Worm (Caenorhabditis elegans) whole organism, L4 larva: ENCODE measurements around the gene F56C3.1.

Source experiments
- D1046.2 ChIP-seq: fragments of 200-800 bp; sonication (Bioruptor generic); IDR thresholded peaks from 2 replicates; pipeline ENCODE4 v1.3.6; 2022; ENCODE audit warnings: missing genetic modification characterization, missing compliant biosample characterization
- F49E8.2 ChIP-seq: sonication (generic microtip); optimal IDR thresholded peaks from 2 replicates; lab custom pipeline; 2016; ENCODE audit warnings: missing compliant biosample characterization, mild to moderate bottlenecking, missing genetic modification characterization, borderline replicate concordance
- arid-1 ChIP-seq: fragments of 200-800 bp; sonication (Bioruptor generic); conservative IDR thresholded peaks from 2 replicates; pipeline ENCODE4 v1.3.6; 2022; ENCODE audit warnings: missing genetic modification reagents, missing genetic modification characterization, missing compliant biosample characterization
- ceh-62 ChIP-seq: sonication (generic microtip); optimal IDR thresholded peaks from 2 replicates; lab custom pipeline; 2017; ENCODE audit warnings: missing biosample characterization, missing genetic modification characterization
- ceh-82 ChIP-seq: sonication (generic microtip); optimal IDR thresholded peaks from 2 replicates; lab custom pipeline; 2017; ENCODE audit warnings: missing biosample characterization, missing genetic modification characterization
- cey-2 ChIP-seq: sonication (generic microtip); optimal IDR thresholded peaks from 3 replicates; lab custom pipeline; 2017; ENCODE audit warnings: missing genetic modification characterization, mild to moderate bottlenecking, missing compliant biosample characterization, antibody characterized with exemption, borderline replicate concordance; ENCODE audit not compliant: insufficient read depth
- ctbp-1 ChIP-seq: fragments of 200-800 bp; sonication (Bioruptor generic); IDR thresholded peaks from 2 replicates; pipeline ENCODE4 v1.3.6; 2022; ENCODE audit warnings: missing genetic modification reagents, missing genetic modification characterization, missing compliant biosample characterization
- daf-16 ChIP-seq, 3 experiments: sonication (generic microtip); optimal IDR thresholded peaks; 2 replicates each; lab custom pipeline; 2016 to 2017; ENCODE audit warnings: missing genetic modification characterization in 3 of 3, missing genetic modification reagents in 3 of 3, mild to moderate bottlenecking in 2 of 3, missing compliant biosample characterization in 2 of 3, missing biosample characterization in 1 of 3, moderate library complexity in 1 of 3
- daf-19 ChIP-seq: fragments of 200-800 bp; sonication (Bioruptor generic); conservative IDR thresholded peaks from 2 replicates; pipeline ENCODE4 v1.3.6; 2022; ENCODE audit warnings: missing genetic modification characterization, missing compliant biosample characterization
- daf-8 ChIP-seq: fragments of 200-800 bp; sonication (Bioruptor generic); IDR thresholded peaks from 2 replicates; pipeline ENCODE4 v1.3.6; 2022; ENCODE audit warnings: missing genetic modification characterization, missing compliant biosample characterization
- dve-1 ChIP-seq: sonication (generic microtip); optimal IDR thresholded peaks from 2 replicates; lab custom pipeline; 2017; ENCODE audit warnings: antibody characterized with exemption, mild to moderate bottlenecking, missing genetic modification characterization, missing compliant biosample characterization; ENCODE audit not compliant: insufficient read depth
- gei-8 ChIP-seq: fragments of 200-800 bp; sonication (Bioruptor generic); optimal IDR thresholded peaks from 2 replicates; lab custom pipeline; 2018; ENCODE audit warnings: mild to moderate bottlenecking, missing genetic modification characterization, missing compliant biosample characterization
- hlh-11 ChIP-seq: fragments of 200-800 bp; sonication (Bioruptor generic); optimal IDR thresholded peaks from 2 replicates; lab custom pipeline; 2018; ENCODE audit warnings: mild to moderate bottlenecking, missing genetic modification characterization, missing compliant biosample characterization
- hlh-30 ChIP-seq: sonication (generic microtip); optimal IDR thresholded peaks from 2 replicates; lab custom pipeline; 2017; ENCODE audit warnings: antibody characterized with exemption, mild to moderate bottlenecking, missing genetic modification characterization, missing compliant biosample characterization; ENCODE audit not compliant: insufficient read depth
- lin-1 ChIP-seq: fragments of 200-800 bp; sonication (Bioruptor generic); IDR thresholded peaks from 2 replicates; pipeline ENCODE4 v1.3.6; 2022; ENCODE audit warnings: missing genetic modification reagents, missing genetic modification characterization, missing compliant biosample characterization
- lin-13 ChIP-seq: fragments of 150-350 bp; optimal IDR thresholded peaks from 2 replicates; lab custom pipeline; 2014; ENCODE audit warnings: missing biosample characterization, missing genetic modification reagents, missing genetic modification characterization
- lin-29 ChIP-seq: fragments of 200-800 bp; sonication (Bioruptor generic); IDR thresholded peaks from 2 replicates; pipeline ENCODE4 v1.3.6; 2022; ENCODE audit warnings: missing genetic modification reagents, missing genetic modification characterization, missing compliant biosample characterization
- lin-38 ChIP-seq: fragments of 200-800 bp; sonication (Bioruptor generic); IDR thresholded peaks from 2 replicates; pipeline ENCODE4 v1.3.6; 2022; ENCODE audit warnings: missing genetic modification reagents, missing genetic modification characterization, missing compliant biosample characterization
- madf-9 ChIP-seq: fragments of 200-800 bp; sonication (Bioruptor generic); conservative IDR thresholded peaks from 2 replicates; pipeline ENCODE4 v1.3.6; 2022; ENCODE audit warnings: missing genetic modification reagents, missing genetic modification characterization, missing compliant biosample characterization
- mep-1 ChIP-seq: fragments of 150-350 bp; sonication (generic microtip); optimal IDR thresholded peaks from 3 replicates; lab custom pipeline; 2014; ENCODE audit warnings: missing biosample characterization, missing genetic modification characterization
- mes-2 ChIP-seq: sonication (generic microtip); optimal IDR thresholded peaks from 2 replicates; lab custom pipeline; 2016; ENCODE audit warnings: missing genotype, mild to moderate bottlenecking, missing genetic modification characterization, missing compliant biosample characterization; ENCODE audit not compliant: poor library complexity, severe bottlenecking
- mxl-2 ChIP-seq: fragments of 200-800 bp; sonication (Bioruptor generic); conservative IDR thresholded peaks from 2 replicates; pipeline ENCODE4 v1.3.6; 2022; ENCODE audit warnings: missing genetic modification reagents, missing genetic modification characterization, missing compliant biosample characterization
- mxl-3 ChIP-seq: fragments of 200-800 bp; sonication (Bioruptor generic); optimal IDR thresholded peaks from 2 replicates; lab custom pipeline; 2018; ENCODE audit warnings: mild to moderate bottlenecking, missing genetic modification characterization, missing compliant biosample characterization
- nhr-10 ChIP-seq: fragments of 150-350 bp; optimal IDR thresholded peaks from 2 replicates; lab custom pipeline; 2014; ENCODE audit warnings: missing biosample characterization, missing genetic modification characterization
- nhr-28 ChIP-seq: fragments of 150-350 bp; optimal IDR thresholded peaks from 2 replicates; lab custom pipeline; 2014; ENCODE audit warnings: missing biosample characterization, missing genetic modification characterization
- pqm-1 ChIP-seq: sonication (generic microtip); optimal IDR thresholded peaks from 2 replicates; lab custom pipeline; 2017; ENCODE audit warnings: missing biosample characterization, missing genetic modification characterization
- snpc-1.2 ChIP-seq: fragments of 200-800 bp; sonication (Bioruptor generic); IDR thresholded peaks from 2 replicates; pipeline ENCODE4 v1.3.6; 2022; ENCODE audit warnings: missing genetic modification reagents, missing genetic modification characterization, missing compliant biosample characterization
- spr-1 ChIP-seq: sonication (generic microtip); optimal IDR thresholded peaks from 2 replicates; lab custom pipeline; 2016; ENCODE audit warnings: mild to moderate bottlenecking, missing genetic modification characterization, missing compliant biosample characterization
- tag-97 ChIP-seq: fragments of 200-800 bp; sonication (Bioruptor generic); IDR thresholded peaks from 2 replicates; pipeline ENCODE4 v1.3.6; 2022; ENCODE audit warnings: missing genetic modification characterization, missing compliant biosample characterization
- tra-1 ChIP-seq: fragments of 200-800 bp; sonication (Bioruptor generic); IDR thresholded peaks from 2 replicates; pipeline ENCODE4 v1.3.6; 2022; ENCODE audit warnings: missing genetic modification reagents, missing genetic modification characterization, missing compliant biosample characterization
- unc-130 ChIP-seq: sonication (generic microtip); optimal IDR thresholded peaks from 2 replicates; lab custom pipeline; 2016; ENCODE audit warnings: missing genetic modification reagents, missing genetic modification characterization, missing compliant biosample characterization
- zfp-3 ChIP-seq: fragments of 200-800 bp; sonication (Bioruptor generic); conservative IDR thresholded peaks from 2 replicates; pipeline ENCODE4 v1.3.6; 2022; ENCODE audit warnings: missing genetic modification reagents, missing genetic modification characterization, missing compliant biosample characterization
- zip-11 ChIP-seq: fragments of 200-800 bp; sonication (Bioruptor generic); IDR thresholded peaks from 2 replicates; pipeline ENCODE4 v1.3.6; 2022; ENCODE audit warnings: missing genetic modification characterization, missing compliant biosample characterization
- ztf-7 ChIP-seq: fragments of 150-350 bp; optimal IDR thresholded peaks from 2 replicates; lab custom pipeline; 2014; ENCODE audit warnings: missing biosample characterization, missing genetic modification characterization

Gene F56C3.1

ce11 chrX:1389382-1389983 is 2.4 kb downstream of the F56C3.1 start (continued):
- TF ChIP-seq nhr-10 (tag; lab: Kevin White, UChicago) (peak; percentile 92), daf-19 (peak; percentile 82; the same call in 1 of the 2 replicates), lin-38 (GFP tag; lab: Robert Waterston, UW) (peak; percentile 72), zip-11 (GFP tag; lab: Robert Waterston, UW) (no peak), snpc-1.2 (GFP tag; lab: Robert Waterston, UW) (no peak), ctbp-1 (GFP tag; lab: Robert Waterston, UW) (peak; percentile 90), cey-2 (tag; lab: Kevin White, UChicago) (peak; percentile 65), D1046.2 (no peak), F49E8.2 (tag; lab: Kevin White, UChicago) (no peak), daf-16 (GFP tag; optimal IDR thresholded peaks at IDR 0.05; lab: Kevin White, UChicago) (peak; percentile 79 to 98), daf-16 (tag; optimal IDR thresholded peaks at IDR 0.05; lab: Kevin White, UChicago) (peak; percentile 82), ceh-82 (tag; lab: Kevin White, UChicago) (no peak), nhr-28 (peak; percentile 77), unc-130 (no peak), ceh-62 (tag; lab: Kevin White, UChicago) (no peak), mep-1 (peak; percentile 99), arid-1 (no peak; the same call in 1 of the 2 replicates), madf-9 (GFP tag; lab: Robert Waterston, UW) (peak; percentile 86), tra-1 (GFP tag; lab: Robert Waterston, UW) (peak; percentile 86), gei-8 (GFP tag; lab: Kevin White, UChicago) (no peak), pqm-1 (peak; percentile 19), tag-97 (no peak), mxl-3 (GFP tag; lab: Kevin White, UChicago) (peak; percentile 76), mxl-2 (GFP tag; lab: Robert Waterston, UW) (no peak), zfp-3 (GFP tag; lab: Robert Waterston, UW) (peak; percentile 74), lin-1 (peak; percentile 64; the same call in 1 of the 2 replicates), lin-13 (GFP tag; lab: Kevin White, UChicago) (peak; percentile 95)

- TF ChIP-seq mes-2 (tag; lab: Kevin White, UChicago): no peak
- no peak for TF ChIP-seq nhr-28
- TF ChIP-seq lin-29 (GFP tag; lab: Robert Waterston, UW): no peak
- TF ChIP-seq daf-16 (GFP tag; optimal IDR thresholded peaks at IDR 0.05; lab: Kevin White, UChicago): no peak
- TF ChIP-seq daf-16 (tag; optimal IDR thresholded peaks at IDR 0.05; lab: Kevin White, UChicago): no peak
These were observed 6.8 kb downstream of the F56C3.1 start, which contains the start of gene F56C3.9 for ce11 chrX:1393891-1394290. F56C3.9 (minus strand) TSS chrX:1393991.

ce11 chrX:1394437-1394836 is 7.3 kb downstream of the F56C3.1 start:
- TF ChIP-seq ctbp-1 (GFP tag; lab: Robert Waterston, UW) (no peak), hlh-11 (tag; lab: Kevin White, UChicago) (peak; percentile 0), dve-1 (tag; lab: Kevin White, UChicago) (no peak), hlh-30 (tag; lab: Kevin White, UChicago) (peak; percentile 32), daf-8 (GFP tag; lab: Robert Waterston, UW) (no peak), spr-1 (tag; lab: Kevin White, UChicago) (no peak), zip-11 (GFP tag; lab: Robert Waterston, UW) (peak; percentile 72; the same call in 1 of the 2 replicates), ztf-7 (tag; lab: Kevin White, UChicago) (peak; percentile 86)
